Fruit fly (Drosophila melanogaster) Kc167 (cell line): ENCODE data around the gene COX7AL2.

ENCODE experiments used
- Sin3A ChIP-seq: fragments of >200 bp; optimal IDR thresholded peaks from 2 replicates; lab custom pipeline; 2018; ENCODE audit warnings: missing external identifiers
- h ChIP-seq: fragments of >200 bp; optimal IDR thresholded peaks from 3 replicates; lab custom pipeline; 2018; ENCODE audit warnings: missing external identifiers
- psq ChIP-seq: fragments of >200 bp; optimal IDR thresholded peaks from 2 replicates; lab custom pipeline; 2017; ENCODE audit warnings: missing external identifiers

DNA sequence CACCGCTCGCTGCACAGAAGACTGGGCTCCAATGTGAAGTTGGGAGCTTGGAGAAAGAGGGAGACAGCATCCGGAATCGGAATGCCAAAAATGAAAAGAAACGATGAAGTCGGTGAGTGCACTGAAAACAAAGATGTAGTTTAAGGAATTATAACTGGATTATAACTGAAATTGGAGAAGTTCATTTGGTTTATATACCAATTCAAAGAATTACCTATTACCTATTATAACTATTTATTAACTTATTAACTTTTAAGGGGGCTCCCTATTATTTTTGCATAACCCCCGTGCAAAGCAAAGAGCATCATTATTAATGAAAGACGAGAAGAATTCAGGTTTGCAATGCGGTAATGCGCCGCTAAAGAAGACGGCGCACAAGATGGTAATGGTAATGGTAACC lies 13.1 kb downstream of the COX7AL2 start:
- TF ChIP-seq psq (lab: Kevin White, UChicago) (no peak), h (lab: Kevin White, UChicago) (no peak), Sin3A (lab: Kevin White, UChicago) (no peak)
